Fruit fly (Drosophila melanogaster): ENCODE measurements around the gene CG31673.
A peak's percentile ranks its signal among the peaks of the same experiment; 100 is the strongest.

CG31673 gene

DNA sequence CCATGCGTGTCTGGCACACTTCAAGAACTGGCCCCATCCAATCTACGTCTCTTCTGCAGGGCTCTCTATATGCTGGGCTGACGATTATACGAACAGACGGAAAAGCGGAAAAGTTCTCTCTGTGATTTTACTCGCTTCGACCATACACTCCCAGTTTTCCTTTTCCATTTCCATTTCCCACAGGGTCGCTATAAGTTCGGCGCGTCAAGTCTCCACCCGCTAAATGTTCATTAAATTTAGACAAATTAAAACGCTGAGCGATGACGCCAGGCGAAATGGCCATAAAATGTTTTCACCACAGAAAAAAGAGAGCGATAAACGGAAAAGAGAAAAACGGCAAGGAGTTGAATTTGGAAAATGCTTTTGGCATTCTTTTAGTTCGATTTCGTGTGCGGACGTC is 38.0 kb downstream of the CG31673 start, which contains the start of gene CG31675:
Gene CG31675 (plus strand): TSS at position 375 of the 400 bp plus-strand sequence.
- no peak for TF ChIP-seq CG12605 (GFP tag; IDR thresholded peaks at IDR 0.05)
- no peak for TF ChIP-seq CG17806 (tag; optimal IDR thresholded peaks at IDR 0.05)
- no peak for TF ChIP-seq CG15710 (tag; optimal IDR thresholded peaks at IDR 0.05)

DNA sequence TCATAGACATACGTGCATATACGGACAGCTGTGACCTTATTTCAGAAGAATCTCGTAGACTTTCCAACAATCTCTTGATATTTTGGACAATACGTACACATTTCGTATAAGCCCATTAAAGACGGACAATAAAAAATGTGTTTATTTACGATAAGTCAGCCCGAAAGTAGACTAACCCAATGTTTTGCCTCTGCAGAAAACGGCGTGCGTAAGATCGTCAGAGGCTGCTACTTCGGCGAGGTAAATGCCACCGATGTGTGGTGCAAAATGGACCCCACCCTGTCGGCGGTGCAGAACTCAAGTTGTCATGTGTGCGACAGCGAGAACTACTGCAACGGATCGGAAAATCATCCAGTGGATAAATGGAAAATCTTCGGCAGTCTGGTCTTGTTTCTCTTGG is 39.5 kb downstream of the CG31673 start:
- TF ChIP-seq D1 (tag; optimal IDR thresholded peaks at IDR 0.05) (no peak), CG10348 (GFP tag; IDR thresholded peaks at IDR 0.05) (no peak), CG32121 (GFP tag; IDR thresholded peaks at IDR 0.05) (no peak), CG4496 (GFP tag; IDR thresholded peaks at IDR 0.05) (0 out of 3 replicates have a peak, but pooled peaks have one; percentile 29), CG15710 (tag; optimal IDR thresholded peaks at IDR 0.05) (no peak), CG14655 (GFP tag; optimal IDR thresholded peaks at IDR 0.05) (no peak), Pif1B (GFP tag; optimal IDR thresholded peaks at IDR 0.05) (no peak), Pif1A (GFP tag; optimal IDR thresholded peaks at IDR 0.05) (no peak)

DNA sequence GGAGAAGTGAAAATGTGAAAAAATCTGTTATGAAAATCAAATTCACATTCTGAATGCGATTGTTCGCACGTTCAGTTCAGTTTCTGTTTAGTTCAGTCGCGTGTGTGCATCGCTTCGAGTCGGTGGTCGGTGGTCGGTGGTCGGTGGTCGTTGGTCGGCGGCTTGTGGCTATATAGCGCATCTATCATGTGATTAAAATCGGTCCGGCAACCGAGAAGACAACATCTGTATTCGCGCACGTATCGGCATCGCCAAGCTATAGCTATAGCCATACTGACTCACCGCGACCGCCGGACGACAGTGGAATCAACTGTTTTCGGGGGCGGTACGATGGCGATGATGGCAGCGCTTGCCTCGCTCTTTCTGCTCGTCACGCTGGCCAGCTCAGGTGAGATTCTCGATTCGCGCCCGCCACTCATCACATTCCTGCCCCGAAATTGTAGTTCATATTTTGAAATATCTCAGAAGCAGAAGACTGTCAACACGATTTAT is 40.4 kb downstream of the CG31673 start, which contains the start of gene CG14401:
Gene CG14401 (plus strand): TSS at position 51 of the 492 bp plus-strand sequence.
- TF ChIP-seq CG12605 (GFP tag; IDR thresholded peaks at IDR 0.05) = peak; percentile 26; the same call in 1 of the 2 replicates
- no peak for TF ChIP-seq CG15710 (tag; optimal IDR thresholded peaks at IDR 0.05)
- TF ChIP-seq EcR (GFP tag; optimal IDR thresholded peaks at IDR 0.05) = no peak
- TF ChIP-seq CG14655 (GFP tag; optimal IDR thresholded peaks at IDR 0.05) = no peak
- TF ChIP-seq CG9948 (tag; optimal IDR thresholded peaks at IDR 0.05) = no peak
- TF ChIP-seq CG32121 (GFP tag; IDR thresholded peaks at IDR 0.05) = peak; percentile 47; the same call in 1 of the 2 replicates
- no peak for TF ChIP-seq Snoo (tag; optimal IDR thresholded peaks at IDR 0.05)
- no peak for TF ChIP-seq Pif1A (GFP tag; optimal IDR thresholded peaks at IDR 0.05)
- TF ChIP-seq rn (GFP tag; IDR thresholded peaks at IDR 0.05) = no peak
- TF ChIP-seq CG10348 (GFP tag; IDR thresholded peaks at IDR 0.05) = no peak
- TF ChIP-seq Ets98B (GFP tag; IDR thresholded peaks at IDR 0.05) = no peak
- no peak for TF ChIP-seq CG17806 (tag; optimal IDR thresholded peaks at IDR 0.05)
- no peak for TF ChIP-seq CG8159 (tag; optimal IDR thresholded peaks at IDR 0.05)
- no peak for TF ChIP-seq Pif1B (GFP tag; optimal IDR thresholded peaks at IDR 0.05)
- peak; percentile 85 for TF ChIP-seq CG13204 (GFP tag; optimal IDR thresholded peaks at IDR 0.05)
- TF ChIP-seq D1 (tag; optimal IDR thresholded peaks at IDR 0.05) = no peak
- TF ChIP-seq CG8301 (tag; optimal IDR thresholded peaks at IDR 0.05) = no peak
- peak; percentile 2 for TF ChIP-seq gl (tag; optimal IDR thresholded peaks at IDR 0.05)

DNA sequence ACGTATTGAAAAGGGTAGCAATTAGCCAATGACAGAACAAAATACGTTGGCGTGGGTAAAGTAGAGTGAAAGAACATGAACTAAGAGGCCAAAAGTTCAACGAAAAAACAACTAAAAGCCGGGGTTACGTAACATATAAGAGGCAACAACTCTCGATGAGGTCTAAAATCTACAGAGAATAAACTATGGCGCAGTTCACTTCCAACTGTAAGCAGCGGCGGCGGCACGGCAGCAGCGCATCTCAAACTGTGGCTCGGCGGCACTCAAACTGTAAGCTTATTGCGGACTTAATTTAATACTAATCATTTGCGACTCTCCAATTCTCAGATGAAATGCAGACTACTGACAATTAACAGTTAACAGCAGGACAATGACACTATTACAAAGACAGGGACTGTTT is 45.1 kb downstream of the CG31673 start:
- no peak for TF ChIP-seq gl (tag; optimal IDR thresholded peaks at IDR 0.05)
- no peak for TF ChIP-seq CG8159 (tag; optimal IDR thresholded peaks at IDR 0.05)
- no peak for TF ChIP-seq CG32121 (GFP tag; IDR thresholded peaks at IDR 0.05)
- no peak for TF ChIP-seq Ets98B (GFP tag; IDR thresholded peaks at IDR 0.05)
- no peak for TF ChIP-seq Pif1B (GFP tag; optimal IDR thresholded peaks at IDR 0.05)
- TF ChIP-seq CG17806 (tag; optimal IDR thresholded peaks at IDR 0.05) = no peak
- no peak for TF ChIP-seq CG15710 (tag; optimal IDR thresholded peaks at IDR 0.05)
- TF ChIP-seq D1 (tag; optimal IDR thresholded peaks at IDR 0.05) = no peak
- TF ChIP-seq CG8301 (tag; optimal IDR thresholded peaks at IDR 0.05) = no peak
- TF ChIP-seq CG13204 (GFP tag; optimal IDR thresholded peaks at IDR 0.05) = no peak
- TF ChIP-seq CG4496 (GFP tag; IDR thresholded peaks at IDR 0.05) = no peak
- no peak for TF ChIP-seq CG9948 (tag; optimal IDR thresholded peaks at IDR 0.05)

DNA sequence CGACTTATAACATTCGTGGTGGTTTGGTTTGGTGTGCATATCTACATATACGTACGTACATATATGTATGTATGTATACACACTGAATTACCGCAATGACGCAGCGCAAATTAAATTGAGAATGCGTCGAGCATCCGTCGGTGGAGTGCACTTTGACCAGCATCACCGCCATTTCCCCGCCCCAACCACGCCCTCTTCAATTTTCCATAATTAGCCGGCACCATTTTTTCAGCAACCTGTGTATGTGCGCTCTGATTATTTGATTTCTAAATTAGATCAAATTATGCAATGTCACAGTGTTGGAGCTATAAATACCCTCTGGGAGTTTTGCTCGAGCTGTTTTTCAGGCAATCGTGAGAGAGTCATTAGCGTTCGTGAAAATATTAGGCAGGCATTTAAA is 48.6 kb downstream of the CG31673 start:
- peak; percentile 22 for TF ChIP-seq CG14655 (GFP tag; optimal IDR thresholded peaks at IDR 0.05)
- TF ChIP-seq CG8159 (tag; optimal IDR thresholded peaks at IDR 0.05) = no peak

DNA sequence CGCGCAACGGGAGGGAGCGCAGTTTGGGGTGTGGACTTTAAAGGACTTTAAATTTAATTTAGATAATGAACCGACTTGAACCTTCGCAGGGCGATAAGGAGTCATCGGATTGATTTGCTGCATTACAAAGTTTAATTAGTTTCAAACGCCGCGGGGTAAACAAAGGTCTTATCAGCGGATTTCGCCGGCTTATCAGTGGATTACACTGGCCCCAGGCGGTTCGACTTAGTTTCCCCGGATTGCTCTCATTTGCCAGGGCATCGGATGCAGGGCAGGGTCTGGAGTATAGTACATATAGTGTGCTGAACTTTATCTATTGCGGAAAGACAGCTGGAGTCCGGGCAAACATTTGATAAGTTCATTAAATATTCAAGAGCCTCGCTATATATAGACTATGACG is 49.1 kb downstream of the CG31673 start:
- TF ChIP-seq gl (tag; optimal IDR thresholded peaks at IDR 0.05) = no peak
- TF ChIP-seq EcR (GFP tag; optimal IDR thresholded peaks at IDR 0.05) = peak; percentile 34
- no peak for TF ChIP-seq CG32121 (GFP tag; IDR thresholded peaks at IDR 0.05)
- TF ChIP-seq CG13204 (GFP tag; optimal IDR thresholded peaks at IDR 0.05) = no peak
- TF ChIP-seq fd96Ca (GFP tag; IDR thresholded peaks at IDR 0.05) = no peak

DNA sequence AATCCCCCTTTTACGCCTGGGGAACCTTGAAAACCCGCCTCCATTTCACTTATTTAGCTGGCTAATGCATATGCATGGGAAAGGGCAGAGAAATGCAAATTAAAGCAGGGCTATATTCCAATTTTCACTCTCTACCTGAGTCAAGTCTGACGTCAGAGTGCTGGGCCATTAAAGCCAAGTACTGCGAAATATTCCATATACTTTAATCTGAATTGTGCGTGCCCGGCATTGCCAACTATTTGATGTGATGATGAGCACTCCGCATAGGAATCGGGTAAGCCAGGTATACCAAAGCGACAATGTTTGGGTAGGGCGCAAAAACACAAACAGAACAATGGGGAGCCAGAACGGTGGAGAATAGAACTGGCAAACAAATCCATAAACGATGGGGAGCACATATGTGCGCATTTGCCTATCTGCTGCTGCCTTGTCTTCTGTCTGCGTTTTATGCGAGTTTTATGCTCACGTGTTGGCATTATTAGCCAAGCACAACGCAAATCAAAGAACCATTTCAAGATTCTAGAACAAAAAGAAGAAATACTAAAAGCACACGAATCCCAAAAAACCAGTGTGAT is 50.2 kb downstream of the CG31673 start:
- TF ChIP-seq fd96Ca (GFP tag; IDR thresholded peaks at IDR 0.05) (no peak), Ets98B (GFP tag; IDR thresholded peaks at IDR 0.05) (no peak), CG10348 (GFP tag; IDR thresholded peaks at IDR 0.05) (no peak), CG34367 (tag; optimal IDR thresholded peaks at IDR 0.05) (no peak), rn (GFP tag; IDR thresholded peaks at IDR 0.05) (no peak), CG13204 (GFP tag; optimal IDR thresholded peaks at IDR 0.05) (no peak), Pif1A (GFP tag; optimal IDR thresholded peaks at IDR 0.05) (no peak), CG8159 (tag; optimal IDR thresholded peaks at IDR 0.05) (no peak), Snoo (tag; optimal IDR thresholded peaks at IDR 0.05) (no peak), CG32121 (GFP tag; IDR thresholded peaks at IDR 0.05) (no peak), CG14655 (GFP tag; optimal IDR thresholded peaks at IDR 0.05) (no peak), CG9948 (tag; optimal IDR thresholded peaks at IDR 0.05) (no peak), EcR (GFP tag; optimal IDR thresholded peaks at IDR 0.05) (no peak), gl (tag; optimal IDR thresholded peaks at IDR 0.05) (no peak), D1 (tag; optimal IDR thresholded peaks at IDR 0.05) (no peak), CG15710 (tag; optimal IDR thresholded peaks at IDR 0.05) (no peak)
